Fruit fly (Drosophila melanogaster) Kc167 (cell line): ENCODE measurements around the gene CG34451.

Source experiments
- Myc ChIP-seq: fragments of >200 bp; optimal IDR thresholded peaks from 2 replicates; lab custom pipeline; 2017; ENCODE audit warnings: missing external identifiers
- Sin3A ChIP-seq: fragments of >200 bp; optimal IDR thresholded peaks from 2 replicates; lab custom pipeline; 2018; ENCODE audit warnings: missing external identifiers
- h ChIP-seq: fragments of >200 bp; optimal IDR thresholded peaks from 3 replicates; lab custom pipeline; 2018; ENCODE audit warnings: missing external identifiers
- insv ChIP-seq: fragments of >200 bp; optimal IDR thresholded peaks from 3 replicates; lab custom pipeline; 2018; ENCODE audit warnings: missing external identifiers
- psq ChIP-seq: fragments of >200 bp; optimal IDR thresholded peaks from 2 replicates; lab custom pipeline; 2017; ENCODE audit warnings: missing external identifiers
- ttk ChIP-seq: sonication (Bioruptor generic); optimal IDR thresholded peaks from 2 replicates; lab custom pipeline; 2017; ENCODE audit warnings: missing external identifiers

CG34451 gene

dm6 chr3L:15678284-15678683 is 13.6 kb downstream of the CG34451 start:
- TF ChIP-seq psq (lab: Kevin White, UChicago) = no peak
- TF ChIP-seq insv = no peak
- no peak for TF ChIP-seq h (lab: Kevin White, UChicago)
- no peak for TF ChIP-seq Sin3A (lab: Kevin White, UChicago)
- TF ChIP-seq Myc (lab: Kevin White, UChicago) = no peak
- no peak for TF ChIP-seq ttk (lab: Kevin White, UChicago)

DNA sequence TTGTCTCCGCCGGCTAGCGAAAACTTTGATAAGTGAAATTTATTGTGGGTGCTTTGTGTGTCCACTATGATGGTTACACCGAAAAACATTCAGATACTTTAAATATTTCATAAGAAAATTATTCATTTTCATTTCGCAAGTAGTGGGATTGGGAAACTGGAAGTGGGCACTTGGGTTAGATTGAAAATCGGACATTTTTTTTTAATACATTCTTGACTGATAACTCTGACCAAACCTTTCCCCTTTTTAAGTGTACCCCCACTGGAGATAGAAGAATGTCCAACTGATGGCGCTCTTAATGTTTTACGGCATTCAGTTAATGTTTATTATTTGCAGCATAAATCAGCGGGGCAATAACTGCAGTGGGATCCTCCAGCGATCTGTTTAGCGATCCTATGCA is 14.2 kb downstream of the CG34451 start:
- TF ChIP-seq ttk (lab: Kevin White, UChicago) = no peak
- TF ChIP-seq Sin3A (lab: Kevin White, UChicago) = no peak

- no peak for TF ChIP-seq h (lab: Kevin White, UChicago)
- no peak for TF ChIP-seq insv
- no peak for TF ChIP-seq Sin3A (lab: Kevin White, UChicago)
- no peak for TF ChIP-seq Myc (lab: Kevin White, UChicago)
- no peak for TF ChIP-seq psq (lab: Kevin White, UChicago)
- no peak for TF ChIP-seq ttk (lab: Kevin White, UChicago)
Observed at dm6 chr3L:15675111-15675510, 16.8 kb downstream of the CG34451 start.

DNA sequence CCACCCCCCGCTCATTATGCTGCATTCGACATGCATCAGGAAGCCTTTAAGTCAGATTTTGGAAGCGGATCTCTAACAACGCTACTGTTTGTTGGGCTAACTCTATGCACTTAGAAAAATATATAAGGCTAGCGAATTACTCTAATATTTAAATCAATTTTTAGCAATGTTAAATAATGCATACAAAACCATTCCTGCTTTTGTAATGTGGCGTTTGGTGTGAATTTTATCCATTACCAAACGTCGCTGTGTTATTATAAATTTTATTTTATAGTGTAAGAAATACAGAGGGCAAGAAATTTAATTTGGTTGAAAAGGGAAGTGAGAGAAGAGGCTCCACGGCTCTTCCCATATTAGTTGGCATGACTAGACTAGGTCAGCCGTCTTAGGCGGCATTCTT is 19.1 kb downstream of the CG34451 start:
- TF ChIP-seq ttk (lab: Kevin White, UChicago) = no peak
- TF ChIP-seq Myc (lab: Kevin White, UChicago) = no peak
- no peak for TF ChIP-seq psq (lab: Kevin White, UChicago)
- TF ChIP-seq Sin3A (lab: Kevin White, UChicago) = no peak
- no peak for TF ChIP-seq h (lab: Kevin White, UChicago)
- TF ChIP-seq insv = no peak

DNA sequence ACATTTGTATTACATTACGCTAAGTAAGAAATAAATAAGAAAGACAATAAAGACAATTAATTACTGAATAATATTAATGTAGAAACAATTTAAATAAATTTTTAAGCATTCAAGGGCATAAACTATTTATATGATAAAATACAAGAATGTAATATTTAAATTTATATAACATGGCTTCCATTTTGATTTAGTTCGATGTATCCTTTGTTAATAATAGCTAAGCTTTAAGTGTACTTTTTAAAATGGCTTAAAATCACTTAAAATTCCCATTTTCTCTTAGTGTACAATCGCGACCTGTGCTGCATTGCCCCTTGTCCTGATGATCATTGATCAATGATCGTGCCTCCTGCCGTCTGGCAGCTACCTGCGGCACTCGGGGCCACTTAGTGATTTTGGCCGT is 21.4 kb downstream of the CG34451 start:
- TF ChIP-seq ttk (lab: Kevin White, UChicago) (no peak), Sin3A (lab: Kevin White, UChicago) (no peak), psq (lab: Kevin White, UChicago) (no peak), h (lab: Kevin White, UChicago) (no peak), Myc (lab: Kevin White, UChicago) (no peak), insv (no peak)

DNA sequence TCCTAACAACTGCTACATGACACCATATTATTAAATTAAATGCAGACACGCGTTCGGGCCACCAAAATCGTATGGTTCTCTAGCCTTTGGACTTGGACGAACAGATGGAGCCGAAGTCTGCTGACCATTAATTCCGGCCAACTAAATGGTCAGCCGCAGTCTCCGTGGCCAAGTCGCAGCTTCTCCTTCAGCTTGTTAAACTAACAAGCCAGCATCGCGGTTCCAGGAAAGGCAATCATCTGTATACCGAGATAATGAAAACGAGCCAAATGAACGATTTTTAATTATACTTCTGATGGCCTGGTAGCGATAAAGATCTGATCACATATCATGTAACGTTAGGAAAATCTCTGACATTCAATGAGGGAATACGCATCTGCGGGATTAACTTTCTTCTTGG is 21.9 kb downstream of the CG34451 start:
- TF ChIP-seq Sin3A (lab: Kevin White, UChicago) (no peak), psq (lab: Kevin White, UChicago) (no peak), h (lab: Kevin White, UChicago) (no peak), insv (no peak), ttk (lab: Kevin White, UChicago) (no peak), Myc (lab: Kevin White, UChicago) (no peak)

DNA sequence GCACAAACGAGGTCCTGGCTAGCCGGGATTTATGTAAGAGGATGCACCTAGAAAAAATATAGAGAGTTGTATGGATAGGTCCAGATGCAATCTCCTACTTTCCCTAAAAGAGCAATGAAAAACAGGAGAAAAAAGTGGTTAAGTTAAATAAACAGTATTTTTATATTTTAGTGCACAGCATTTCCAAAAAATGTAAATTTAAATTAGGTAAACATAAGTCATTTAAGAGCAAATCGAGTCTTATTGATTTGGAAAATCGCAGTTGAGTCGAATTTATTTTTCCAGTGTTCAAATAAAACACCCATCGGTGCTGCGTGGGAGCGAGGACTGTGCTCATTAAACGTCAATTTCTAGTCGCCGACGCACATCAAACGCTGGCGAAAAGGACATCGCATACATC is 26.1 kb downstream of the CG34451 start:
- TF ChIP-seq Sin3A (lab: Kevin White, UChicago) (no peak), insv (no peak), Myc (lab: Kevin White, UChicago) (no peak), ttk (lab: Kevin White, UChicago) (no peak), h (lab: Kevin White, UChicago) (no peak), psq (lab: Kevin White, UChicago) (no peak)

DNA sequence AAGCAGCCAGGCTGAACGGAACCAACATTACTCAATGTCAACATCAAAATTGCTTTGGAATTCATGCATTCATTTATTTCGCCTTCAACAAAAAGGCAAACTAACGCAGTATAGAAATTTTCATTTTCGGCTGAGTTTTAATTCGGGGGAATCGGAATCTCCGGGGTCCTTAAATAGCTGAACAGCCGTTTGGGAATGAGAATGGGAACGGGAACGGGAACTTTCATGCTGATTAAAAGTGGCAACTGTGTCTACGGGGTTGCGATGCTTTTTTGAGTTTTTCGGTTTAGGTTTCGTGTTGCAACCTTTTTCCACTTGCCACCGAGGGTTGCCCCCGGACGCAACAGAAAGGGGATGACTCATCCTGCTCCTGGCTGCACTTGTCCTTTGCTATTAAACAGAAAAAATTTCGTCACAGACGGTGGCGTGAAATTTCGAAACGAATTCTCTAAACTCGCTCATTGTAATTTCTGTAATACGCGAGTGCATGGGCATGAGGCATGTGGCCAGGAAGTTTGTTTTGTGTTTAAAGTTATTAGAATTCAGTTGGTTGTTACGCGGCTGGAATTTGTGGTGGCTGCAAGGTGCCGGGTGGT is 27.6 kb downstream of the CG34451 start:
- TF ChIP-seq psq (lab: Kevin White, UChicago) (no peak), insv (no peak), Myc (lab: Kevin White, UChicago) (no peak), Sin3A (lab: Kevin White, UChicago) (no peak), ttk (lab: Kevin White, UChicago) (no peak), h (lab: Kevin White, UChicago) (no peak)

DNA sequence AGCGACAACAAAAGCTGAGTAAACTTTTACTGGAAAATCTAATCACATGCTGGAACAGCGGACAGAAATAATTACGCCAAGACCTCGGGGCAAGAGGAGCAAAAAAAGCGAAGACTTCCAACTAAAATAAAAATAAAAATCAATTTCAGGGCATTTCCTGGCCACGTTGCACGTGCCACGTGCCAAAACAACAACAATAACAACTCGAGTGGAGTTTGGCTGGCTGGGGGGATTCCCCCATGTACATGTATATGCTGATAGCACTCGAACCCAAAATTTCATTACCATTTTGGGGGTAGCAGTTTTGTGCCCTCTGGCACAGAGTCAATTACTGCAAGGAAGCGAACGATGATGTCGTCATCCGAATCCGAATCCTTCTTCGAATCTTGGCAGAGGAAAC is 29.4 kb downstream of the CG34451 start:
- TF ChIP-seq h (lab: Kevin White, UChicago) (no peak), Myc (lab: Kevin White, UChicago) (no peak), insv (no peak), Sin3A (lab: Kevin White, UChicago) (no peak)

dm6 chr3L:15661567-15661966 is 30.3 kb downstream of the CG34451 start, which contains the start of gene CG43082:
TSS of gene CG43082 (plus strand) at chr3L:15661867.
- TF ChIP-seq Sin3A (lab: Kevin White, UChicago) = no peak
- no peak for TF ChIP-seq Myc (lab: Kevin White, UChicago)
- TF ChIP-seq ttk (lab: Kevin White, UChicago) = no peak
- TF ChIP-seq h (lab: Kevin White, UChicago) = no peak
- TF ChIP-seq psq (lab: Kevin White, UChicago) = no peak

DNA sequence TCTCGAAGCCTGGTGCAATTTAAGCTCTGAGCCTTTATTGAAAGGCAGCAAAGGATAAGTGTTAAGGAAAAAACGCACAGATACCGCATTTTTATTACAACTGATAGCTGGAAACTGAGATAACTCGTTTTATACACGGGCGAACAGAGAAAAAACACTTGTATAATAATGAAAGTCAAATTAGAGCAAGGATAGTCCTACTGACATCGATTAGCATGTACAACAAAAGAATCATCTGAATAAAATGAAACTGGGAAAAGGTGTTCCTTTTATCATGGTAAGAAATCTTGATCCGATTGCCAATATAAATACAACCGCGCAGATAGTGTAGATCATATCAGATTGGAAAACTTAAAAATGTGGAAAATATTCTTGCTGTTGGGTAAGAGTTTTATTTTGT is 31.0 kb downstream of the CG34451 start, which contains the start of the genes Eig71Ej and Eig71Ek:
Eig71Ej (minus strand) TSS at position 101 of the 400 bp plus-strand sequence.
Eig71Ek (plus strand) TSS at position 334 of the 400 bp plus-strand sequence.
- TF ChIP-seq h (lab: Kevin White, UChicago) (no peak), insv (no peak), psq (lab: Kevin White, UChicago) (no peak), Sin3A (lab: Kevin White, UChicago) (no peak), ttk (lab: Kevin White, UChicago) (no peak), Myc (lab: Kevin White, UChicago) (no peak)

dm6 chr3L:15659341-15659740 is 32.5 kb downstream of the CG34451 start, which contains the start of the genes Eig71Eh and Eig71Ei:
TSS of gene Eig71Eh (minus strand) at chr3L:15659441.
TSS of gene Eig71Ei (plus strand) at chr3L:15659707.
- TF ChIP-seq psq (lab: Kevin White, UChicago) (no peak), h (lab: Kevin White, UChicago) (no peak), Sin3A (lab: Kevin White, UChicago) (no peak), Myc (lab: Kevin White, UChicago) (no peak), ttk (lab: Kevin White, UChicago) (no peak)
